Fruit fly (Drosophila melanogaster): Measurements from ENCODE around the gene CG7215.

The CG7215 gene

DNA sequence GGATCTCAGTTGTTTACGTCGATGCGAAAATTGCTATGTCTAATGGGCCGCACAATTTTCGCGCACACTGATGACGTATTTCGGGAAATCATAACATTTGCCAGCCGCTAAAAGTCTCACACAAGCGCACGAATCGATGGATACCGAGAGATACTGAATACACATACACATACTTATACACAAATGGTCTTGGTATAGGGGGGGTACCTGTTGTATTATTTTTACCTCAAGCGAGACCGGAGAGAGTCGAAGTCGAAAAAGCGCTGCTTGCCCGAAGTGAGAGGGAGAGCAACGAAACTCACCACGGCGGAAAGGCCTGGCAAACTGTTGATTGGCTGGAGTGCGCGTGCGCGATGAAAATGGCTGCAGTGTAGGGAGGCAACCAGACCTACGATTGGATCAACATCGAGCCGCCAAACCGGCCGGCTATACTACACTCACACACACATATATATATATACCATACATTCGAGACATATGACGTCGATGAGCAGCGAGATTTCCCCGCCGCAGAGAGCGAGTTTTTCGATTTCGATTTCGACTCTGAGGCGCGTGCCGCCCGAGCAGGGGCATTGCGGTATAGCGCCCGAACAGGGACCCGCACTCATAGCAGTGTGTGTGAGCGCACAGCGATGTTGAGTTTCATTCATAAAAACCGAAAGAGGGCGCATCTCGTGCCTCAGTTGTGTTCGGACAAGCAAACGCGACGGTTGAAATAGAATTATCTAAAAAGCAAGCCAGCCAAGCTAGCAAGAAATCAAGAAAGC, 45.5 kb downstream of the CG7215 start (continued):
- no peak for TF ChIP-seq fu2 (GFP tag; optimal IDR thresholded peaks at IDR 0.05)
- no peak for TF ChIP-seq zfh2 (GFP tag; optimal IDR thresholded peaks at IDR 0.05)
- TF ChIP-seq da (GFP tag; optimal IDR thresholded peaks at IDR 0.05): no peak
- no peak for TF ChIP-seq fd96Cb (tag; optimal IDR thresholded peaks at IDR 0.05)
- TF ChIP-seq CG10431 (GFP tag; optimal IDR thresholded peaks at IDR 0.05): no peak
- no peak for TF ChIP-seq Dip2 (GFP tag; IDR thresholded peaks at IDR 0.05)
- no peak for TF ChIP-seq Awh (GFP tag; IDR thresholded peaks at IDR 0.05)
- peak; percentile 71; the same call in 2 of the 3 replicates for TF ChIP-seq CG2199 (GFP tag; IDR thresholded peaks at IDR 0.05)
- TF ChIP-seq CG12659 (GFP tag; optimal IDR thresholded peaks at IDR 0.05): no peak
- no peak for TF ChIP-seq ATbp (GFP tag; optimal IDR thresholded peaks at IDR 0.05)
- TF ChIP-seq dpn (GFP tag; optimal IDR thresholded peaks at IDR 0.05): peak in 1 of 2 experiments; percentile 6
- TF ChIP-seq Nf-YB (GFP tag; optimal IDR thresholded peaks at IDR 0.05): peak; percentile 100
- TF ChIP-seq stwl (tag; optimal IDR thresholded peaks at IDR 0.05): no peak
- no peak for TF ChIP-seq Dp (GFP tag; optimal IDR thresholded peaks at IDR 0.05)
- TF ChIP-seq odd (GFP tag; optimal IDR thresholded peaks at IDR 0.05): peak; percentile 39
- TF ChIP-seq maf-S (GFP tag; optimal IDR thresholded peaks at IDR 0.05): no peak
- TF ChIP-seq Asciz (GFP tag; optimal IDR thresholded peaks at IDR 0.05): no peak
- TF ChIP-seq abd-A (tag; optimal IDR thresholded peaks at IDR 0.05): peak; percentile 49
- TF ChIP-seq toy (GFP tag; IDR thresholded peaks at IDR 0.05): no peak
- TF ChIP-seq ap (GFP tag; IDR thresholded peaks at IDR 0.05): no peak
- TF ChIP-seq PHDP (tag; optimal IDR thresholded peaks at IDR 0.05): peak; percentile 9
- TF ChIP-seq CG8924 (tag; optimal IDR thresholded peaks at IDR 0.05): no peak
- TF ChIP-seq Blimp-1 (GFP tag; optimal IDR thresholded peaks at IDR 0.05): no peak
- no peak for TF ChIP-seq vnd (GFP tag; IDR thresholded peaks at IDR 0.05; ENCODE audit: partially characterized antibody)
- peak; percentile 5; the same call in 1 of the 2 replicates for TF ChIP-seq vvl (GFP tag; IDR thresholded peaks at IDR 0.05)
- TF ChIP-seq Gug (GFP tag; IDR thresholded peaks at IDR 0.05): no peak
- TF ChIP-seq wdn (GFP tag; IDR thresholded peaks at IDR 0.05): no peak
- no peak for TF ChIP-seq fru (optimal IDR thresholded peaks at IDR 0.05)
- TF ChIP-seq lbe (GFP tag; optimal IDR thresholded peaks at IDR 0.05): no peak
- TF ChIP-seq hkb (optimal IDR thresholded peaks at IDR 0.05): no peak
- no peak for TF ChIP-seq hkb (GFP tag; IDR thresholded peaks at IDR 0.05)
- no peak; the same call in 2 of the 3 replicates for TF ChIP-seq ase (GFP tag; IDR thresholded peaks at IDR 0.05)
- no peak for TF ChIP-seq CG18262 (tag; optimal IDR thresholded peaks at IDR 0.05)
- peak; percentile 53; the same call in 2 of the 3 replicates for TF ChIP-seq zen2 (GFP tag; IDR thresholded peaks at IDR 0.05; ENCODE audit: partially characterized antibody)
- TF ChIP-seq br (optimal IDR thresholded peaks at IDR 0.05): no peak
- TF ChIP-seq Xrp1 (GFP tag; IDR thresholded peaks at IDR 0.05): no peak
- TF ChIP-seq onecut (GFP tag; IDR thresholded peaks at IDR 0.05): peak; percentile 35; the same call in 1 of the 2 replicates
- TF ChIP-seq CG14860 (GFP tag; IDR thresholded peaks at IDR 0.05; ENCODE audit: partially characterized antibody): no peak
- no peak for TF ChIP-seq CG8478 (optimal IDR thresholded peaks at IDR 0.05)
- no peak for TF ChIP-seq gsb (GFP tag; IDR thresholded peaks at IDR 0.05)
- no peak for TF ChIP-seq tna (GFP tag; IDR thresholded peaks at IDR 0.05; ENCODE audit: partially characterized antibody)
- TF ChIP-seq bowl (GFP tag; IDR thresholded peaks at IDR 0.05): no peak
- no peak for TF ChIP-seq CG9817 (tag; optimal IDR thresholded peaks at IDR 0.05)
- TF ChIP-seq tio (GFP tag; optimal IDR thresholded peaks at IDR 0.05): no peak
- TF ChIP-seq CHES-1-like (GFP tag; optimal IDR thresholded peaks at IDR 0.05): no peak
- TF ChIP-seq h (optimal IDR thresholded peaks at IDR 0.05): no peak
- TF ChIP-seq Trl (optimal IDR thresholded peaks at IDR 0.05): peak; percentile 82 to 91
- no peak for TF ChIP-seq Trl (GFP tag; optimal IDR thresholded peaks at IDR 0.05)
- no peak for TF ChIP-seq Spps (tag; optimal IDR thresholded peaks at IDR 0.05)
- no peak for TF ChIP-seq pnt (GFP tag; optimal IDR thresholded peaks at IDR 0.05)
- peak; percentile 58 for TF ChIP-seq ftz-f1 (GFP tag; optimal IDR thresholded peaks at IDR 0.05)
- no peak for TF ChIP-seq Drgx (GFP tag; IDR thresholded peaks at IDR 0.05)
